Worm (Caenorhabditis elegans) whole organism, late embryonic: Measurements from ENCODE around the gene fbxa-76.

Source experiments
- C38D4.7 ChIP-seq: fragments of 200-800 bp; sonication (Bioruptor generic); optimal IDR thresholded peaks from 2 replicates; lab custom pipeline; 2018; ENCODE audit warnings: mild to moderate bottlenecking, missing genetic modification characterization, moderate library complexity, missing compliant biosample characterization
- K02D7.2 ChIP-seq: sonication (generic microtip); optimal IDR thresholded peaks from 2 replicates; lab custom pipeline; 2017; ENCODE audit warnings: mild to moderate bottlenecking, missing genetic modification characterization, missing compliant biosample characterization
- K09A11.1 ChIP-seq: sonication (generic microtip); optimal IDR thresholded peaks from 2 replicates; lab custom pipeline; 2017; ENCODE audit warnings: antibody characterized with exemption, mild to moderate bottlenecking, missing genetic modification characterization, missing compliant biosample characterization; ENCODE audit not compliant: insufficient read depth
- Y22D7AL.16 ChIP-seq: sonication (generic microtip); optimal IDR thresholded peaks from 2 replicates; lab custom pipeline; 2016; ENCODE audit warnings: missing genetic modification characterization, missing compliant biosample characterization
- ceh-2 ChIP-seq: sonication (generic microtip); optimal IDR thresholded peaks from 2 replicates; lab custom pipeline; 2016; ENCODE audit warnings: missing genotype, missing genetic modification characterization, missing compliant biosample characterization
- ceh-22 ChIP-seq: sonication (generic microtip); optimal IDR thresholded peaks from 2 replicates; lab custom pipeline; 2017; ENCODE audit warnings: missing biosample characterization, missing genetic modification characterization
- ceh-45 ChIP-seq: fragments of 200-800 bp; sonication (Bioruptor generic); IDR thresholded peaks from 2 replicates; pipeline ENCODE4 v1.3.6; 2022; ENCODE audit warnings: missing genetic modification reagents, missing genetic modification characterization, missing compliant biosample characterization
- ceh-48 ChIP-seq: sonication (generic microtip); optimal IDR thresholded peaks from 2 replicates; lab custom pipeline; 2016; ENCODE audit warnings: missing genetic modification characterization, inconsistent platforms, missing compliant biosample characterization
- che-1 ChIP-seq: sonication (generic microtip); optimal IDR thresholded peaks from 2 replicates; lab custom pipeline; 2016; ENCODE audit warnings: mild to moderate bottlenecking, missing genetic modification characterization, missing compliant biosample characterization
- dmd-4 ChIP-seq: sonication (generic microtip); optimal IDR thresholded peaks from 2 replicates; lab custom pipeline; 2016; ENCODE audit warnings: borderline replicate concordance, missing genetic modification characterization, missing compliant biosample characterization
- elt-2 ChIP-seq: sonication (generic microtip); optimal IDR thresholded peaks from 2 replicates; lab custom pipeline; 2016; ENCODE audit warnings: missing genetic modification reagents, missing genetic modification characterization, missing compliant biosample characterization
- fkh-10 ChIP-seq: fragments of 150-350 bp; optimal IDR thresholded peaks from 2 replicates; lab custom pipeline; 2014; ENCODE audit warnings: missing biosample characterization, missing genetic modification reagents, missing genetic modification characterization
- hlh-13 ChIP-seq: fragments of 200-800 bp; sonication (Bioruptor generic); optimal IDR thresholded peaks from 2 replicates; lab custom pipeline; 2018; ENCODE audit warnings: mild to moderate bottlenecking, missing genetic modification characterization, missing compliant biosample characterization
- lim-6 ChIP-seq: sonication (generic microtip); optimal IDR thresholded peaks from 2 replicates; lab custom pipeline; 2016; ENCODE audit warnings: missing genetic modification characterization, missing compliant biosample characterization
- mec-3 ChIP-seq: sonication (generic microtip); optimal IDR thresholded peaks from 2 replicates; lab custom pipeline; 2016; ENCODE audit warnings: borderline replicate concordance, missing genetic modification characterization, missing compliant biosample characterization
- nhr-232 ChIP-seq: sonication (generic microtip); optimal IDR thresholded peaks from 2 replicates; lab custom pipeline; 2016; ENCODE audit warnings: missing genetic modification characterization, missing compliant biosample characterization
- npax-4 ChIP-seq: sonication (generic microtip); optimal IDR thresholded peaks from 2 replicates; lab custom pipeline; 2016; ENCODE audit warnings: missing genetic modification characterization, missing compliant biosample characterization
- pax-1 ChIP-seq: fragments of 150-350 bp; optimal IDR thresholded peaks from 2 replicates; lab custom pipeline; 2014; ENCODE audit warnings: missing biosample characterization, missing genetic modification characterization
- pqm-1 ChIP-seq: sonication (generic microtip); optimal IDR thresholded peaks from 2 replicates; lab custom pipeline; 2016; ENCODE audit warnings: missing genetic modification characterization, missing compliant biosample characterization
- ref-2 ChIP-seq: sonication (generic microtip); optimal IDR thresholded peaks from 2 replicates; lab custom pipeline; 2016; ENCODE audit warnings: missing genetic modification characterization, missing compliant biosample characterization
- sdc-2 ChIP-seq: sonication (generic microtip); optimal IDR thresholded peaks from 2 replicates; lab custom pipeline; 2016; ENCODE audit warnings: missing genotype, missing genetic modification characterization, missing compliant biosample characterization
- sox-4 ChIP-seq: sonication (generic microtip); optimal IDR thresholded peaks from 2 replicates; lab custom pipeline; 2017; ENCODE audit warnings: mild to moderate bottlenecking, missing genetic modification characterization, inconsistent platforms, missing compliant biosample characterization
- syd-9 ChIP-seq: sonication (generic microtip); optimal IDR thresholded peaks from 2 replicates; lab custom pipeline; 2016; ENCODE audit warnings: mild to moderate bottlenecking, missing genetic modification characterization, moderate library complexity, missing compliant biosample characterization
- tbx-2 ChIP-seq: sonication (generic microtip); optimal IDR thresholded peaks from 2 replicates; lab custom pipeline; 2016; ENCODE audit warnings: missing genetic modification characterization, missing compliant biosample characterization
- ttx-3 ChIP-seq: sonication (generic microtip); optimal IDR thresholded peaks from 2 replicates; lab custom pipeline; 2016; ENCODE audit warnings: missing genetic modification reagents, missing genetic modification characterization, missing compliant biosample characterization
- unc-3 ChIP-seq, 2 experiments: fragments of 200-800 bp in 1 of 2; sonication (Bioruptor generic) in 1 of 2; sonication (generic microtip) in 1 of 2; conservative IDR thresholded peaks in 1 of 2; optimal IDR thresholded peaks in 1 of 2; 2 replicates each; pipeline versions ENCODE4 v1.3.6 to Lab custom; 2016 to 2022; ENCODE audit warnings: missing compliant biosample characterization in 2 of 2, missing genetic modification characterization in 2 of 2, missing genetic modification reagents in 1 of 2
- unc-42 ChIP-seq: sonication (generic microtip); optimal IDR thresholded peaks from 2 replicates; lab custom pipeline; 2016; ENCODE audit warnings: missing genotype, missing genetic modification characterization, missing compliant biosample characterization
- unc-55 ChIP-seq: sonication (generic microtip); optimal IDR thresholded peaks from 2 replicates; lab custom pipeline; 2017; ENCODE audit warnings: missing biosample characterization, missing genetic modification reagents, missing genetic modification characterization
- zip-5 ChIP-seq: sonication (generic microtip); optimal IDR thresholded peaks from 2 replicates; lab custom pipeline; 2016; ENCODE audit warnings: missing genetic modification characterization, missing compliant biosample characterization

fbxa-76 gene

DNA sequence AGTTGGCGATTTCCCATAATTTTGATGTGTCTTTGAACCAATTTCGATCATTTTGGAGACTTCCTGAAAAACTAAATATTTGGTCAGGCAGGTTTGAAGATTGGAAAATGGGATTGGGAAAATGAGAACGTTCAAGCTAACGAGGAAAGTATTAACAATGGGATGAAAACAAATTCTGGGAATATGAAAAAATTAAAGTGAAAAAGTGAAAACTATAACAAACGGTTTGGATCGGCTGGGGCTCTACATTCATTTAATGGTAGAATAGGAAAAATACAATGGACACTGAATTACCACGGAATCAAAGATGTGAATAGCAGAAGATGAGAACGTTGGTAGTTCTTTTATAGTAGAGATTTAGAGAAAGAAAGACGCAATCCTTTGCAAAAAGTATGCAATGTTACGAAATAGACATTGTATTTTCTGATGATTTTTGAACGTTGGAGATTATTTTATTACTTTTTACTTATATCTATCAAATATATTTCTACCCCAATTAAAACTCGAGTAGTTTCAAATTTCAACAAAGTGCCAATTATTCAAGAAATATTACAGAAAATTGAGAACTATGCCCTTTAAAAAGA lies 39.6 kb upstream of the fbxa-76 start, which contains the start of gene fbxa-50:
Gene fbxa-50, minus strand, starts transcription at position 51 of the 584 bp plus-strand sequence.
- no peak for TF ChIP-seq hlh-13
- no peak for TF ChIP-seq mec-3 (tag; lab: Kevin White, UChicago)
- TF ChIP-seq unc-3 (GFP tag; conservative IDR thresholded peaks at IDR 0.05; lab: Robert Waterston, UW) = no peak
- TF ChIP-seq unc-3 (tag; optimal IDR thresholded peaks at IDR 0.05; lab: Kevin White, UChicago) = no peak
- TF ChIP-seq lim-6 (tag; lab: Kevin White, UChicago) = no peak
- no peak for TF ChIP-seq ceh-22
- TF ChIP-seq K02D7.2 (tag; lab: Kevin White, UChicago) = no peak
- TF ChIP-seq zip-5 (tag; lab: Kevin White, UChicago) = no peak
- no peak for TF ChIP-seq ttx-3 (tag; lab: Kevin White, UChicago)

DNA sequence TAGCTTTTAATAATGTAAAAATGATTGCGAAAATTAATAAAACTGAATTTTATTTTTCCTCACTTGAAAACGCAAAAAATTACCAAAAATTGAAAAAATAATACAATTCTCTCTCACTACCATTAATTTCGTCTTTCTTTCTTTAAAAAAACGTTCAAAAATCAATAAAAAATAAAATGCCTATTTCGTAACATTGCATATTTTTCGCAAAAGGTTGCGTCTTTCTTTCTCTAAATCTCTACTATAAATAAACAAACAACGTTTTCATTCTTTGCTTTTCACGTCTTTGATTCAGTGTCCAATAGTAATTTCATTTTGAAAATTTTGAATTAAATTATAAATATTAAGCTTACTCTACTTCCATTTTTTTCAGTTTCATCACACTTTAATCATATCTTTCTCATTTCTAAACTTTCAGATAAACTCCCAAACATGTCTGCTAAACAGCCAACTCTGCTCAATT lies 35.7 kb upstream of the fbxa-76 start, which contains the start of gene fbxa-37:
Gene fbxa-37, plus strand, starts transcription at position 413 of the 463 bp plus-strand sequence.
- TF ChIP-seq unc-55 (GFP tag; lab: Kevin White, UChicago) = no peak

DNA sequence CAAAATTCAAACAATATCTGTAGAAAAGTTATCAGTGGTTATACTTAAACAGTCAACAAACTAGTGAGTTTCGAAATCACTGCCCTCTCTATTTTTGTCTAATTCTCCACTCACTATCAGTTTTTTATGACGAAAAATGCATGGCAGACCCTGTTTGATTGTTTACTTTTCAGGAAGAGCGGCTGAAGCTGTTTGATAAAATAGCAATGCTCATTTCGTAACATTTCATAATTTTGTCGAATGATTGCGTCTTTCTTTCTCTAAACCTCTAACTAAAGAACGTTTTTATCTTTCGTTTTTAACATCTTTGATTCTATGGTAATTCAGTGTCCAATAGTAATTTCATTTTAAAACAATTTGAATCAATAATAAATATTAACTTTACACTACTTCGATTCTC lies 30.2 kb upstream of the fbxa-76 start:
- no peak for TF ChIP-seq mec-3 (tag; lab: Kevin White, UChicago)
- TF ChIP-seq pqm-1 (tag; lab: Kevin White, UChicago) = peak; percentile 45
- peak; percentile 43 for TF ChIP-seq elt-2 (tag; lab: Kevin White, UChicago)
- TF ChIP-seq tbx-2 (tag; lab: Kevin White, UChicago) = no peak

DNA sequence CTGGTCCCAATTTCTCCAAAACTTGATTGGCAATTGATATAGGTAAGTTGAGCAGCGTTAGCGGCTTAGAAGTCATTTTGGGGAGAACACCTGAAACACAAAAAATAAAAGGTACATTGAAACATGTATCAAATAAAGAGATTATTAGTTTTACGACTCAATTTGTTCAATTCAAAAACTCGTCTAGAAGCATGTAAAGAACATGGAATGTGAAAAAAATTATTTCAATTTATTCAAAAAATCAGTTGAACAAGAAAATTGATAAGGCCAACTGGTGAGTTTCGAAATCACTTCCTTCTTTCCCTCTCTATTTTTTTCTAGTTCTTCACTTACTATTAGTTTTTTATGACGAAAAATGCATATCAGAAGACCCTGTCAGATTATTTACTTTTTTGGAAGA lies 26.6 kb upstream of the fbxa-76 start, which contains the start of gene fbxa-30:
Gene fbxa-30, minus strand, starts transcription at position 101 of the 400 bp plus-strand sequence.
- no peak for TF ChIP-seq K02D7.2 (tag; lab: Kevin White, UChicago)
- TF ChIP-seq ceh-45 = no peak
- TF ChIP-seq syd-9 (tag; lab: Kevin White, UChicago) = no peak
- TF ChIP-seq pqm-1 (tag; lab: Kevin White, UChicago) = no peak
- no peak for TF ChIP-seq dmd-4 (tag; lab: Kevin White, UChicago)
- TF ChIP-seq tbx-2 (tag; lab: Kevin White, UChicago) = no peak
- no peak for TF ChIP-seq ceh-2 (tag; lab: Kevin White, UChicago)
- no peak for TF ChIP-seq npax-4
- no peak for TF ChIP-seq C38D4.7

DNA sequence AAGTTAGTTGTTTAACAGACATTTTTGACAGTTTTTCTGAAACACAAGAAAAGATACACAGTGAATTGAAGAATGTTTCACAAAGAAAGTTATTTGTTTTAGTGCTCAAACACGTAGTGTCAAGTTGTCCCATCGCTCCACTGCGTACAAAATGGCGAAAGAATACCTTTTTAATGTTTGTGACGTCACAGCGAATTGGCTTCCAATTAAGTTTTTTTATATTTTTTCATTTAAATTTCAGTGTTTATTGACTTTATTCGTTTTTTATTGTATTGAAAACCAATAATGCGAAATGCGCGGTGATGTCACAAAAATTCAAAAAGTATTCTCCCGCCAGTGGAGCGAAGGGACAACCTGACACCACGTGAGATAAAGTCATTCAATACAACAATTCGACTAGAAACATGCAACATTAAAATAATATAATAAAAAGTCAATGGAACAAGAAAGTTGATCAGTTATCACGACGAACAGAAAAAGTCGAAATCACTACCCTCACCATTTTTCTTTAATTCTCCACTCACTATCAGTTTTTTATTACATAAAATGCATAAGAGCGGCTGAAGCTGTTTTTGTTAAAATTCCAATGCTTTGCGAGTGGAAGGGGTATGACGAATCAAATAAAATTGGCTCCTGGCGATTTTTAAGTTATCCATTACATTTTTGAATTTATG lies 24.8 kb upstream of the fbxa-76 start, which contains the start of gene fbxa-29:
Gene fbxa-29, minus strand, starts transcription at position 51 of the 674 bp plus-strand sequence.
- no peak for TF ChIP-seq pax-1 (tag; lab: Kevin White, UChicago)

DNA sequence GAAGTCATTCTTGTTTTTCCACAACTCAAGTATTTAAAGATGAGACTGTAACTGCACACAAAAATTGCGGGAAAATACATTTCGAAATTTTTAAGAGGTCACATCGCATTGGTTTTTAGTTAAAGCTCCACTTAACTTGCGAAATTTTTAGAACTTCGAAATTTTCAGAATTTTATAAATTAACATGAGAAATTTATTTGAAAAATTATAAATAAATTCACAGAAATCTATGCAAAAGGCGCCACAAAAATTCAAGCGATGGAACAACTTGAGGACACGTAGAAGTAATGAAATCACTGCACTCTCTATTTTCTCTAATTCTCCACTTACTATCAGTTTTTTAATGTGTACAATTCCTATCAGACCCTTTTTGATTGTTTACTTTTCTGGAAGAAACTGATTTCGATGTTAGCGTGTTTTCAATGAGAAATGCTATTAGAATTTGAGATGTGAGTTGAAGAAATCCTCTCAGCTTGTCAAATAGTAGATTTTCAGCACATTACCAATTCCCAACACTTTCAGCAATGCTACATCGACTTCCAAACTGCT lies 22.5 kb upstream of the fbxa-76 start, which contains the start of gene fbxa-31:
Gene fbxa-31, minus strand, starts transcription at position 51 of the 549 bp plus-strand sequence.
- TF ChIP-seq sdc-2 = no peak
- TF ChIP-seq elt-2 (tag; lab: Kevin White, UChicago) = no peak
- no peak for TF ChIP-seq tbx-2 (tag; lab: Kevin White, UChicago)
- TF ChIP-seq ceh-48 (tag; lab: Kevin White, UChicago) = no peak
- TF ChIP-seq, all 69 proteins: peak for 0

DNA sequence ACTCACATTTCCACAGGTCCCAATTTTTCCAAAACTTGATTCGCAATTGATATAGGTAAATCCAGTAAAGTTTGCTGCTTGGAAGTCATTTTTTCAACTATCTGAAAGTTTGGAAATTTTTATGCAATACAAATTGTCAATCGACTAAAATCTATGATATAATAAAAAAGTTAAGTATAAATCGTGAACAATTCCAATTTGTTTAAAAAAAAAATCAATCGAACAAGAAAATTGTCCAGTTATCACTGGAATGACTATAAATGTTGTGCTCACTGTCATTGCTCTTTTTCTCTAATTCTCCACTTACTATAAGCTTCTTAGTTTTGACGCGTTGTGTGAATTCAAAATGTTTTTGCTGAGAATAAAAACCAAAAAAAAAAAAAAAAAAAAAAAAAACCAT lies 20.2 kb upstream of the fbxa-76 start, which contains the start of gene fbxa-32:
Gene fbxa-32, minus strand, starts transcription at position 101 of the 400 bp plus-strand sequence.
- TF ChIP-seq che-1 (tag; lab: Kevin White, UChicago) (no peak), fkh-10 (no peak), unc-42 (tag; lab: Kevin White, UChicago) (no peak), sox-4 (tag; lab: Kevin White, UChicago) (no peak), ref-2 (tag; lab: Kevin White, UChicago) (no peak), nhr-232 (tag; lab: Kevin White, UChicago) (no peak), Y22D7AL.16 (tag; lab: Kevin White, UChicago) (no peak), K09A11.1 (tag; lab: Kevin White, UChicago) (no peak)
